Worm (Caenorhabditis elegans) whole organism, L2 larva: Measurements from ENCODE around the gene gap-1.

ENCODE experiments used
- aly-2 ChIP-seq: fragments of 150-350 bp; optimal IDR thresholded peaks from 2 replicates; lab custom pipeline; 2014; ENCODE audit warnings: missing biosample characterization, missing genetic modification characterization
- ama-1 ChIP-seq: fragments of 150-350 bp; optimal IDR thresholded peaks from 2 replicates; lab custom pipeline; 2018; ENCODE audit warnings: inconsistent platforms
- ceh-82 ChIP-seq: fragments of 150-350 bp; optimal IDR thresholded peaks from 2 replicates; lab custom pipeline; 2014; ENCODE audit warnings: missing biosample characterization, missing genetic modification characterization
- elt-3 ChIP-seq: sonication (generic microtip); optimal IDR thresholded peaks from 2 replicates; lab custom pipeline; 2017; ENCODE audit warnings: missing biosample characterization, missing genetic modification characterization
- fos-1 ChIP-seq: fragments of 150-350 bp; optimal IDR thresholded peaks from 2 replicates; lab custom pipeline; 2014; ENCODE audit warnings: missing biosample characterization, missing genetic modification characterization
- mdl-1 ChIP-seq, 2 experiments: fragments of 150-350 bp in 1 of 2; sonication (generic microtip) in 1 of 2; optimal IDR thresholded peaks; 2 replicates each; lab custom pipeline; 2017; ENCODE audit warnings: missing biosample characterization in 2 of 2, missing genetic modification characterization in 2 of 2
- nhr-11 ChIP-seq: fragments of 150-350 bp; optimal IDR thresholded peaks from 2 replicates; lab custom pipeline; 2014; ENCODE audit warnings: missing biosample characterization, missing genetic modification characterization
- nhr-237 ChIP-seq: fragments of 150-350 bp; optimal IDR thresholded peaks from 2 replicates; lab custom pipeline; 2014; ENCODE audit warnings: missing biosample characterization, missing genetic modification characterization
- skn-1 ChIP-seq: sonication (generic microtip); optimal IDR thresholded peaks from 2 replicates; lab custom pipeline; 2017; ENCODE audit warnings: missing biosample characterization, missing genetic modification characterization
- unc-62 ChIP-seq: fragments of 150-350 bp; optimal IDR thresholded peaks from 2 replicates; lab custom pipeline; 2014; ENCODE audit warnings: missing biosample characterization, missing genetic modification reagents, missing genetic modification characterization
- ztf-11 ChIP-seq: sonication (generic microtip); optimal IDR thresholded peaks from 2 replicates; lab custom pipeline; 2017; ENCODE audit warnings: missing biosample characterization, missing genetic modification characterization

DNA sequence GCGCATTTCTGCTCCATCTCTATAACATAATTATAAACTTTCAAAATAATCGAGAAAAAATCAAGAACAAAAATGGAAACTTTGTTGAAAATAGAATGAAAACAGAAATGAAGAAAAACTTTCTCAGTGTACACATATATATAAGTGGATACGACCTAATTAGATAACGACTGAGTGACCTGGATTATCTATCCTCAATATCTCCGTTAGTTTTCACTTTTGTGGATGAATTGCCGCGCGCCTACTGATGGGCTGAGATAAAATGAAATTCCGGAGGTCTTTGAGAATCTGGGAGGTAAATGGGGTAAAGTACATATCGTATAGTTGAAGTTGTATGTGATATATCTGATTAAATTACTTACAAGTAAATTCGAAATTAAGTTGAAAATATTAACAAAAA, 46.7 kb upstream of the gap-1 start, which contains the start of gene dpy-3:
- no peak for TF ChIP-seq aly-2 (tag; lab: Kevin White, UChicago)
- TF ChIP-seq nhr-11 (tag; lab: Kevin White, UChicago): no peak
- TF ChIP-seq elt-3 (tag; lab: Kevin White, UChicago): no peak
- no peak for TF ChIP-seq ceh-82 (tag; lab: Kevin White, UChicago)
- TF ChIP-seq skn-1 (tag; lab: Kevin White, UChicago): no peak
- no peak for TF ChIP-seq unc-62 (GFP tag; lab: Kevin White, UChicago)
- no peak for TF ChIP-seq fos-1 (tag; lab: Kevin White, UChicago)
- TF ChIP-seq ama-1 (lab: Kevin White, UChicago): no peak
- no peak for TF ChIP-seq ztf-11 (tag; lab: Kevin White, UChicago)
- TF ChIP-seq nhr-237 (tag; lab: Kevin White, UChicago): no peak
- no peak for TF ChIP-seq mdl-1 (tag; optimal IDR thresholded peaks at IDR 0.05; lab: Kevin White, UChicago)
